Fruit fly (Drosophila melanogaster) Kc167 (cell line): ENCODE data around the gene mRpL47.

Experiments used
- Myc ChIP-seq: fragments of >200 bp; optimal IDR thresholded peaks from 2 replicates; lab custom pipeline; 2017; ENCODE audit warnings: missing external identifiers
- psq ChIP-seq: fragments of >200 bp; optimal IDR thresholded peaks from 2 replicates; lab custom pipeline; 2017; ENCODE audit warnings: missing external identifiers
- ttk ChIP-seq: sonication (Bioruptor generic); optimal IDR thresholded peaks from 2 replicates; lab custom pipeline; 2017; ENCODE audit warnings: missing external identifiers

DNA sequence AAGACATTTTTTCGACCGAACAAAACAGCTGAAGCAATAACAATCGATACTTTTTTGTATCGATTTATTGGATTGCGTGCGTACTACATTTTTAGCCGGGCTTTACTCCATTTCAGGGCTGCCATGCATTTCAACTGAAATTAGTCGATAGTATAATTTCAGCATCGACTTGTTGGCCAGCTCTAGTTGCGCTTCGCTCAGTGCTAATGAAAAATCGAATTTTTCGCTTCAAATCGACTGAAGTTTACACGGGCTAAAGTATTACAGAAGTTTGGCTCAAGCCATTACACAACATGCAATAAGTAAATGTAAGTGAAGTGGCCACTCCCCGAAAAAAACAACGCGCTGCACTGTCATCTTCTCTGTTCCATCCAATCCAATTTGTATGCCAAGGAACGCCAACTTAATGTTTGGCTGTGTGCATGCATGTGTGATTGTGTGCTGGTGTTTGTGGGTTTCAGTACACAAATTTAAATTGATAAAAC is at the start of gene mRpL47, which contains the start of the genes CG8176 and Kdm3:
- TF ChIP-seq psq (lab: Kevin White, UChicago) (no peak), Myc (no peak), ttk (no peak)
